Fruit fly (Drosophila melanogaster) whole organism: ENCODE data around the gene qless.

Experiments
- CG8478 ChIP-seq: fragments of >200 bp; optimal IDR thresholded peaks from 2 replicates; lab custom pipeline; 2018; ENCODE audit warnings: inconsistent platforms
- Dll ChIP-seq: fragments of >200 bp; optimal IDR thresholded peaks from 2 replicates; lab custom pipeline; 2017
- pan ChIP-seq: fragments of >200 bp; optimal IDR thresholded peaks from 2 replicates; lab custom pipeline; 2017
- psq ChIP-seq: fragments of >200 bp; optimal IDR thresholded peaks from 2 replicates; lab custom pipeline; 2017
- usp ChIP-seq: fragments of >200 bp; optimal IDR thresholded peaks from 2 replicates; lab custom pipeline; 2017; ENCODE audit warnings: missing biosample characterization, missing genetic modification characterization, mixed read lengths

- no peak for TF ChIP-seq CG8478 (lab: Kevin White, UChicago)
- no peak for TF ChIP-seq usp (GFP tag; lab: Kevin White, UChicago)
- no peak for TF ChIP-seq pan
- TF ChIP-seq psq (lab: Kevin White, UChicago), result no peak
- TF ChIP-seq Dll, result no peak
Observed at dm6 chr3R:31290195-31290594, 37.8 kb upstream of the qless start.
